Worm (Caenorhabditis elegans) whole organism, early embryonic: Measurements from ENCODE around the gene nstp-1.

ENCODE experiments used
- B0310.2 ChIP-seq: sonication (generic microtip); optimal IDR thresholded peaks from 2 replicates; lab custom pipeline; 2016; ENCODE audit warnings: mild to moderate bottlenecking, missing genetic modification characterization, missing compliant biosample characterization
- F13C5.2 ChIP-seq: sonication (generic microtip); optimal IDR thresholded peaks from 2 replicates; lab custom pipeline; 2017; ENCODE audit warnings: mild to moderate bottlenecking, missing genetic modification characterization, inconsistent platforms, missing compliant biosample characterization
- aly-1 ChIP-seq: sonication (generic microtip); optimal IDR thresholded peaks from 2 replicates; lab custom pipeline; 2016; ENCODE audit warnings: missing genetic modification characterization, missing compliant biosample characterization
- ama-1 ChIP-seq: fragments of 150-350 bp; optimal IDR thresholded peaks from 2 replicates; lab custom pipeline; 2014
- ceh-13 ChIP-seq: fragments of 200-800 bp; sonication (Bioruptor generic); optimal IDR thresholded peaks from 2 replicates; lab custom pipeline; 2018; ENCODE audit warnings: mild to moderate bottlenecking, missing genetic modification characterization, missing compliant biosample characterization
- ceh-36 ChIP-seq: sonication (generic microtip); optimal IDR thresholded peaks from 2 replicates; lab custom pipeline; 2016; ENCODE audit warnings: missing genetic modification characterization, inconsistent platforms, missing compliant biosample characterization
- ets-7 ChIP-seq: sonication (generic microtip); optimal IDR thresholded peaks from 2 replicates; lab custom pipeline; 2016; ENCODE audit warnings: missing genotype, missing genetic modification characterization, missing compliant biosample characterization
- flt-1 ChIP-seq: fragments of 200-800 bp; sonication (Bioruptor generic); IDR thresholded peaks from 2 replicates; pipeline ENCODE4 v1.3.6; 2022; ENCODE audit warnings: missing genetic modification characterization, missing compliant biosample characterization
- hmbx-1 ChIP-seq: sonication (generic microtip); optimal IDR thresholded peaks from 2 replicates; lab custom pipeline; 2016; ENCODE audit warnings: mild to moderate bottlenecking, missing genetic modification characterization, missing compliant biosample characterization
- hmg-4 ChIP-seq: fragments of 200-800 bp; sonication (Bioruptor generic); optimal IDR thresholded peaks from 2 replicates; lab custom pipeline; 2018; ENCODE audit warnings: mild to moderate bottlenecking, missing genetic modification characterization, missing compliant biosample characterization
- hnd-1 ChIP-seq: sonication (generic microtip); optimal IDR thresholded peaks from 2 replicates; lab custom pipeline; 2016; ENCODE audit warnings: missing genetic modification characterization, missing compliant biosample characterization
- pes-1 ChIP-seq: fragments of 200-800 bp; sonication (Bioruptor generic); IDR thresholded peaks from 2 replicates; pipeline ENCODE4 v1.3.6; 2022; ENCODE audit warnings: missing genetic modification reagents, missing genetic modification characterization, missing compliant biosample characterization
- scrt-1 ChIP-seq: fragments of 200-800 bp; sonication (Bioruptor generic); IDR thresholded peaks from 2 replicates; pipeline ENCODE4 v1.3.6; 2022; ENCODE audit warnings: missing genetic modification characterization, missing compliant biosample characterization
- sea-1 ChIP-seq: fragments of 200-800 bp; sonication (Bioruptor generic); conservative IDR thresholded peaks from 2 replicates; pipeline ENCODE4 v1.3.6; 2022; ENCODE audit warnings: missing genetic modification characterization, missing compliant biosample characterization
- tbx-11 ChIP-seq: fragments of 200-800 bp; sonication (Bioruptor generic); IDR thresholded peaks from 2 replicates; pipeline ENCODE4 v1.3.6; 2022; ENCODE audit warnings: missing genetic modification characterization, missing compliant biosample characterization
- tbx-37 ChIP-seq: fragments of 200-800 bp; sonication (Bioruptor generic); conservative IDR thresholded peaks from 2 replicates; pipeline ENCODE4 v1.3.6; 2022; ENCODE audit warnings: missing genetic modification reagents, missing genetic modification characterization, missing compliant biosample characterization
- tra-4 ChIP-seq: sonication (generic microtip); optimal IDR thresholded peaks from 2 replicates; lab custom pipeline; 2017; ENCODE audit warnings: missing genetic modification characterization, missing compliant biosample characterization

Gene nstp-1

DNA sequence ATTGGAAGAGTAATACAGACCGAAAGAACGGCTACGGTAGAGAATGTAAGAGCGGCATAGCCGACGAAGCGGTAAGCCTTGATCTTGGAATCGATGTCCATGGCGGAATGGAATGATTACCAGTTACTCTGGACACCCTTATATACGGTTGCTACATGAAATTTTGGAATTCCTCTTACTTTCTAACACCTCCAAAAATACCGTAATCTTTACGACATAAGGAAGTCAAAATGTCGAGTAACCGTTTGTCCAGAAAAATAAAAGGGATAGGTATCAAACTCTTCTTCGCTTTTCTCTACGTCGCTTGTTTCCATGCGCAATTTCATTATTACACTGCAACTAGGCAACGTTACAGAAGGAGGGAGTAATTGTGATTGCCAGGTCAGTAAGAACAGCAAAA is 5.0 kb upstream of the nstp-1 start, which contains the start of gene col-119:
Gene col-119 (minus strand): TSS at position 101 of the 400 bp plus-strand sequence.
- no peak for TF ChIP-seq B0310.2
- TF ChIP-seq tbx-11 (GFP tag; lab: Robert Waterston, UW), result no peak
- no peak for TF ChIP-seq tra-4 (tag; lab: Kevin White, UChicago)
- TF ChIP-seq hnd-1 (tag; lab: Kevin White, UChicago), result no peak
- no peak for TF ChIP-seq flt-1 (GFP tag; lab: Robert Waterston, UW)
- TF ChIP-seq ets-7 (tag; lab: Kevin White, UChicago), result no peak
- no peak for TF ChIP-seq aly-1 (tag; lab: Kevin White, UChicago)
- no peak for TF ChIP-seq pes-1
- TF ChIP-seq sea-1 (GFP tag; lab: Robert Waterston, UW), result no peak
- TF ChIP-seq ceh-13 (GFP tag; lab: Kevin White, UChicago), result no peak
- TF ChIP-seq hmg-4, result no peak
- TF ChIP-seq hmbx-1, result no peak
- TF ChIP-seq tbx-37 (GFP tag; lab: Robert Waterston, UW), result no peak

DNA sequence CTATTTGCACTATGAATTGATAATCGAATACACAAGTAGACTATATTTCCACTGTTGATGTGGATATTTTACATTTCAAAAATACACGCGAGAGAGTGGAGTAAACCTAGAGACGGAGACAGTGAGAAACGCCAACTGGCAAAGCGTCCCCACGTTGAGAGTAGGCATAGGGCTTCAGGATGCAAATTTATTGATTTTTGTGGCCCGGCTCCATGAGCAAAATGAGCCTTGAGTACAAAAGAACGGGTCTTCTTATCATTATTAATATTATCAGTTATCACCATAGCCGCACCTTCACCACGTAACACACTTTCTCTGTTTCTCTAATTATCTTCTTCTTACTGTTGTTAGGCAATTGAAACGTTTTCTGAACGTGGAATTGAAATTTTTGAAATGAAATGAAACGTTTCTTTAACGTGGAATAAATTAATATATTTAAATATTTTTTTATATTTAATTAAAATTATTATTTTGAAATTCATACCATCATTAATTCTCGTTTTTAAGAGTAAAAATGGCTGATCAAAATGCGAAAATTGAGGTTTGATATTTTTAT is 2.2 kb downstream of the nstp-1 start, which contains the start of gene bre-1:
Gene bre-1 (plus strand): TSS at position 506 of the 556 bp plus-strand sequence.
- TF ChIP-seq sea-1 (GFP tag; lab: Robert Waterston, UW), result no peak
- no peak for TF ChIP-seq hmbx-1
- TF ChIP-seq hmg-4, result no peak
- no peak for TF ChIP-seq ceh-13 (GFP tag; lab: Kevin White, UChicago)
- TF ChIP-seq F13C5.2 (tag; lab: Kevin White, UChicago), result no peak
- TF ChIP-seq pes-1, result no peak
- no peak for TF ChIP-seq hnd-1 (tag; lab: Kevin White, UChicago)
- TF ChIP-seq ceh-36 (tag; lab: Kevin White, UChicago), result no peak
- no peak for TF ChIP-seq tbx-11 (GFP tag; lab: Robert Waterston, UW)

DNA sequence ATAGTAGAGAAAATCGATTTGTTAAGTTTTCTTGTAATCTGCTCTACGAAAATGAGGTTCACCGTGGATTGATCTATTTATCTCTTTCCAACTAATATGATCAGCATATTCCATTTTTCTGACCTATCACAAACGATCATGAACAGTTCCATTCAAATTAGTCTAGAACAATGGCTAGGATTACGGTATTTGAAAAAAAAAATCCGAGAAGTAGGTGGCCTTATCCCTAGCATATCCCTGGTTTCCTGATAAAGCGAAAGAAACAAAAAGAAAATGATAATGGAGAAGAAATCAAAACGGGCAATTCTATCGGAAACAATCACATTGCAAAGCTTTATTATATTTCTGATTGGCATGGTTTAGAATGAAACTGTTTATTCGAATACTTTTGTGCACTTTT is 8.1 kb downstream of the nstp-1 start, which contains the start of gene mltn-12:
Gene mltn-12 (plus strand): TSS at position 301 of the 400 bp plus-strand sequence.
- TF ChIP-seq B0310.2 (no peak), ceh-36 (tag; lab: Kevin White, UChicago) (no peak), ets-7 (tag; lab: Kevin White, UChicago) (no peak), F13C5.2 (tag; lab: Kevin White, UChicago) (no peak), tra-4 (tag; lab: Kevin White, UChicago) (no peak), hmbx-1 (no peak), sea-1 (GFP tag; lab: Robert Waterston, UW) (no peak), pes-1 (no peak)

DNA sequence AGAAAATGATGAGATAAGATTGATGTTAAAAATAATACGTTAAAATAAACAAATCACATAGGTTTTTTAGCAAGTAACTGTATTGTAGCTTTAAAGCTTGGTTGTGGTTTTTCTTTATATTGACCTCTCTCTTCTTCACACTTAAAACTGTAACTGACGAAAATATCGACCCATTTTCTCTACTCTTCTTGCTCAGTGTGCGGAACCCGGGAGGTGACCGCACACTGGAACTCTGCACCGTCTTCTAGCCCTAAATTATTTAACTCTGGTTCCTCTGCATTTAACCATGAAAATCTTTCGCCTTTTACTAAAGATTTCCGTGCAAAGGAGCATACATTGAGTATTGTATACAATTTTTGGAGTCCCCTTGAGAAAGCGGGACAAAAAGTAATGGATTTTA is 9.8 kb downstream of the nstp-1 start:
- TF ChIP-seq tbx-11 (GFP tag; lab: Robert Waterston, UW) (no peak), hnd-1 (tag; lab: Kevin White, UChicago) (no peak), ceh-36 (tag; lab: Kevin White, UChicago) (no peak), hmg-4 (no peak), flt-1 (GFP tag; lab: Robert Waterston, UW) (no peak), sea-1 (GFP tag; lab: Robert Waterston, UW) (no peak), F13C5.2 (tag; lab: Kevin White, UChicago) (no peak), ama-1 (lab: Kevin White, UChicago) (no peak), tbx-37 (GFP tag; lab: Robert Waterston, UW) (no peak), ets-7 (tag; lab: Kevin White, UChicago) (no peak)

DNA sequence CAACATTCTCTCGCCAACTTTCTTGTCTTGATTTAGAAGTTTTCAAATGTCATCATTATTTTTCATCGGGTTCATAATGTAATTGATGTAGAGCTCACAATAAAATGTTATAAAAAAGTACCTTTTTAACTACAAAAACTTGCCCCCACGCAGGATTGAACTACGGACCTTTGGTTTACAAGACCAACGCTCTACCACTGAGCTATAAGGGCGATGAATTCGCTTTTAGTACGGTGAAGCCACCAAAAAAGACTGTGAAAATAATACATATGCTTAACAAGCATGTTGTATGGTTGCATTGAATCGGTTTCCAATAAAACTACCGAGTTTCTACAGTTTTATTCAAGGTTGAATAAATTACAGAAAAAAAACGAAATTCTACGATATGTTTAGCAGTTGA is 16.0 kb downstream of the nstp-1 start:
- TF ChIP-seq ama-1 (lab: Kevin White, UChicago) (no peak), flt-1 (GFP tag; lab: Robert Waterston, UW) (no peak), hmbx-1 (no peak), pes-1 (no peak), sea-1 (GFP tag; lab: Robert Waterston, UW) (no peak), hnd-1 (tag; lab: Kevin White, UChicago) (no peak), tra-4 (tag; lab: Kevin White, UChicago) (no peak), ceh-36 (tag; lab: Kevin White, UChicago) (no peak), hmg-4 (no peak), B0310.2 (no peak), tbx-11 (GFP tag; lab: Robert Waterston, UW) (no peak), aly-1 (tag; lab: Kevin White, UChicago) (no peak), scrt-1 (no peak), F13C5.2 (tag; lab: Kevin White, UChicago) (no peak)

DNA sequence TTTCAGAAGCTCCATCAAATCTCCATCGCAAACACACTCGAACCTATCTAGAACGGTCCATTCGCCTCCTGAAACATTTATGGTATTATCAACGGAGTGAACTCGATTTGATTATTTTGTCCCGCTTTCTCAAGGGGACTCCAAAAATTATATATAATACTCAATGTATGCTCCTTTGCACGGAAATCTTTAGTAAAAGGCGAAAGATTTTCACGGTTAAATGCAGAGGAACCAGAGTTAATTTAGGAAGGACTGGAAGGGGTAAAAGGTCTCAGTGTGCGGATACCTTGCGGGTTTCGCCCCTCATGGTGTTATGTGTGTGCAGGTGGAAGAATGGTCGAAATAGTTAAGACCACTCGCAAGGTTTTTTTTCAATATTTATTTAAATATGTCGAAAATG is 16.5 kb downstream of the nstp-1 start:
- TF ChIP-seq B0310.2, result no peak

DNA sequence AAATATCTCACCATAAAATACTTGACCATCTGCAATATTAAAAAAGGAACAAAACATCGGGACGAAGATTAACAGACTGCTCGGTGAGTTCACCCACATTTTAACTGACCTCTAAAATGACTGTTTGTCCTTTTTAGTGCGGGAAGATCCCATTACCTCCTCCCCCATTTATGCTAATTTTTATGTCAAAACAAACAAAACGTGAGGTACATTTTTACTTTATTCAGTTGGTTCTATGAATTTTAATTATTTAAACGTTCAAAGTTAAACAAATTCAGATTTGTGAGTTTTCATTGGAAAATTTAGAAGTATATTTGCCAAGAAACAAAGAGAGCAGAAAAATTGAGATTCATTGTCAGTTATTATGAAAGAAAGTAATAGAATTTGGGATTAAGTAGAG is 18.0 kb downstream of the nstp-1 start, which contains the start of gene C53D6.8:
Gene C53D6.8 (minus strand): TSS at position 101 of the 400 bp plus-strand sequence.
- TF ChIP-seq sea-1 (GFP tag; lab: Robert Waterston, UW), result no peak
- no peak for TF ChIP-seq ceh-36 (tag; lab: Kevin White, UChicago)
- TF ChIP-seq F13C5.2 (tag; lab: Kevin White, UChicago), result no peak
- TF ChIP-seq pes-1, result no peak
- TF ChIP-seq aly-1 (tag; lab: Kevin White, UChicago), result no peak
- TF ChIP-seq scrt-1, result no peak
- no peak for TF ChIP-seq tbx-37 (GFP tag; lab: Robert Waterston, UW)
- no peak for TF ChIP-seq tra-4 (tag; lab: Kevin White, UChicago)
- no peak for TF ChIP-seq tbx-11 (GFP tag; lab: Robert Waterston, UW)
- TF ChIP-seq ceh-13 (GFP tag; lab: Kevin White, UChicago), result no peak
- TF ChIP-seq B0310.2, result no peak
- TF ChIP-seq hnd-1 (tag; lab: Kevin White, UChicago), result no peak
- no peak for TF ChIP-seq hmbx-1
- no peak for TF ChIP-seq hmg-4
- no peak for TF ChIP-seq flt-1 (GFP tag; lab: Robert Waterston, UW)
- no peak for TF ChIP-seq ama-1 (lab: Kevin White, UChicago)
- TF ChIP-seq ets-7 (tag; lab: Kevin White, UChicago), result no peak
